Fruit fly (Drosophila melanogaster): ENCODE data around the gene MTA1-like.

The MTA1-like gene

dm6 chr3R:5613114-5613443 is 35.5 kb downstream of the MTA1-like start, which contains the start of gene Atu:
Gene Atu, plus strand, starts transcription at chr3R:5613358.
- TF ChIP-seq CG17801 (GFP tag; optimal IDR thresholded peaks at IDR 0.05; ENCODE audit: partially characterized antibody): peak; percentile 55

dm6 chr3R:5612372-5613113 is 36.0 kb downstream of the MTA1-like start, which contains the start of gene Rga:
Gene Rga, minus strand, starts transcription at chr3R:5613112.
- no peak for TF ChIP-seq CG17801 (GFP tag; optimal IDR thresholded peaks at IDR 0.05; ENCODE audit: partially characterized antibody)

- TF ChIP-seq CG17801 (GFP tag; optimal IDR thresholded peaks at IDR 0.05; ENCODE audit: partially characterized antibody): peak; percentile 4
These were observed 36.8 kb downstream of the MTA1-like start for dm6 chr3R:5611733-5612132.

- TF ChIP-seq CG17801 (GFP tag; optimal IDR thresholded peaks at IDR 0.05; ENCODE audit: partially characterized antibody): no peak
These were observed 37.4 kb downstream of the MTA1-like start for dm6 chr3R:5611167-5611566.

dm6 chr3R:5610656-5611055 is 37.9 kb downstream of the MTA1-like start:
- no peak for TF ChIP-seq CG17801 (GFP tag; optimal IDR thresholded peaks at IDR 0.05; ENCODE audit: partially characterized antibody)

- no peak for TF ChIP-seq CG17801 (GFP tag; optimal IDR thresholded peaks at IDR 0.05; ENCODE audit: partially characterized antibody)
These were observed 40.1 kb downstream of the MTA1-like start for dm6 chr3R:5608422-5608821.

- no peak for TF ChIP-seq CG17801 (GFP tag; optimal IDR thresholded peaks at IDR 0.05; ENCODE audit: partially characterized antibody)
These were observed 42.1 kb downstream of the MTA1-like start, which contains the start of gene asl for dm6 chr3R:5606477-5606876. Gene asl, minus strand, starts transcription at chr3R:5606543.

- TF ChIP-seq CG17801 (GFP tag; optimal IDR thresholded peaks at IDR 0.05; ENCODE audit: partially characterized antibody): no peak
These were observed 47.5 kb downstream of the MTA1-like start, which contains the start of the genes kra and SecS for dm6 chr3R:5601044-5601523. Gene kra, minus strand, starts transcription at chr3R:5601136. Gene SecS, plus strand, starts transcription at chr3R:5601433.

- peak; percentile 67 for TF ChIP-seq CG17801 (GFP tag; optimal IDR thresholded peaks at IDR 0.05; ENCODE audit: partially characterized antibody)
These were observed 48.0 kb downstream of the MTA1-like start for dm6 chr3R:5600361-5601043.

- peak; percentile 46 for TF ChIP-seq CG17801 (GFP tag; optimal IDR thresholded peaks at IDR 0.05; ENCODE audit: partially characterized antibody)
These were observed 48.8 kb downstream of the MTA1-like start for dm6 chr3R:5599521-5600360.

- peak; percentile 40 for TF ChIP-seq CG17801 (GFP tag; optimal IDR thresholded peaks at IDR 0.05; ENCODE audit: partially characterized antibody)
These were observed 53.7 kb downstream of the MTA1-like start for dm6 chr3R:5594878-5595277.

- TF ChIP-seq CG17801 (GFP tag; optimal IDR thresholded peaks at IDR 0.05; ENCODE audit: partially characterized antibody): peak; percentile 22
These were observed 56.4 kb downstream of the MTA1-like start for dm6 chr3R:5592009-5592572.

- peak; percentile 69 for TF ChIP-seq CG17801 (GFP tag; optimal IDR thresholded peaks at IDR 0.05; ENCODE audit: partially characterized antibody)
These were observed 57.1 kb downstream of the MTA1-like start, which contains the start of the genes noi and Vha26 for dm6 chr3R:5591398-5591853. Gene noi, minus strand, starts transcription at chr3R:5591459. Gene Vha26, plus strand, starts transcription at chr3R:5591763.

Measured in ovary, adult (tissue).